Worm (Caenorhabditis elegans) whole organism, young adult: Measurements from ENCODE around the gene ZK380.2.

Experiments used
- B0019.2 ChIP-seq: fragments of 200-800 bp; sonication (Bioruptor generic); conservative IDR thresholded peaks from 2 replicates; pipeline ENCODE4 v1.3.6; 2022; ENCODE audit warnings: missing genetic modification reagents, missing genetic modification characterization, missing compliant biosample characterization
- B0261.1 ChIP-seq: sonication (generic microtip); optimal IDR thresholded peaks from 2 replicates; lab custom pipeline; 2016; ENCODE audit warnings: mild to moderate bottlenecking, missing genetic modification characterization, moderate library complexity, missing compliant biosample characterization
- C06A6.2 ChIP-seq: fragments of 200-800 bp; sonication (Bioruptor generic); conservative IDR thresholded peaks from 2 replicates; pipeline ENCODE4 v1.3.6; 2022; ENCODE audit warnings: missing genetic modification characterization, missing compliant biosample characterization
- C17E4.6 ChIP-seq: fragments of 200-800 bp; sonication (Bioruptor generic); IDR thresholded peaks from 2 replicates; pipeline ENCODE4 v1.3.6; 2022; ENCODE audit warnings: missing genetic modification reagents, missing genetic modification characterization, missing compliant biosample characterization
- F57A8.1 ChIP-seq: fragments of 200-800 bp; sonication (Bioruptor generic); optimal IDR thresholded peaks from 2 replicates; lab custom pipeline; 2018; ENCODE audit warnings: mild to moderate bottlenecking, missing genetic modification characterization, moderate library complexity, missing compliant biosample characterization
- F57C9.4 ChIP-seq: sonication (generic microtip); optimal IDR thresholded peaks from 2 replicates; lab custom pipeline; 2017; ENCODE audit warnings: mild to moderate bottlenecking, missing genetic modification characterization, missing compliant biosample characterization
- K12H6.12 ChIP-seq: fragments of 200-800 bp; sonication (Bioruptor generic); optimal IDR thresholded peaks from 2 replicates; lab custom pipeline; 2018; ENCODE audit warnings: mild to moderate bottlenecking, missing genetic modification characterization, missing compliant biosample characterization
- Y56A3A.18 ChIP-seq: fragments of 200-800 bp; sonication (Bioruptor generic); IDR thresholded peaks from 2 replicates; pipeline ENCODE4 v1.3.6; 2022; ENCODE audit warnings: missing genetic modification reagents, missing genetic modification characterization, missing compliant biosample characterization
- akir-1 ChIP-seq: fragments of 200-800 bp; sonication (Bioruptor generic); optimal IDR thresholded peaks from 2 replicates; lab custom pipeline; 2018; ENCODE audit warnings: mild to moderate bottlenecking, missing genetic modification characterization, moderate library complexity, missing compliant biosample characterization
- ama-1 ChIP-seq, 3 experiments: fragments of 150-350 bp in 1 of 3; sonication (generic microtip) in 2 of 3; optimal IDR thresholded peaks; 2 replicates each; lab custom pipeline; 2014 to 2018; ENCODE audit warnings: missing biosample characterization in 2 of 3, missing genetic modification characterization in 2 of 3, missing genetic modification reagents in 2 of 3
- ceh-100 ChIP-seq: fragments of 200-800 bp; sonication (Bioruptor generic); IDR thresholded peaks from 2 replicates; pipeline ENCODE4 v1.3.6; 2022; ENCODE audit warnings: missing genetic modification reagents, missing genetic modification characterization, missing compliant biosample characterization
- chd-7 ChIP-seq: sonication (generic microtip); optimal IDR thresholded peaks from 2 replicates; lab custom pipeline; 2016; ENCODE audit warnings: mild to moderate bottlenecking, missing genetic modification characterization, moderate library complexity, missing compliant biosample characterization
- dpl-1 ChIP-seq: fragments of 150-350 bp; optimal IDR thresholded peaks from 2 replicates; lab custom pipeline; 2014; ENCODE audit warnings: missing biosample characterization, missing genetic modification reagents, missing genetic modification characterization
- efl-1 ChIP-seq: fragments of 150-350 bp; optimal IDR thresholded peaks from 2 replicates; lab custom pipeline; 2014; ENCODE audit warnings: missing biosample characterization, missing genetic modification reagents, missing genetic modification characterization
- egrh-3 ChIP-seq: fragments of 200-800 bp; sonication (Bioruptor generic); IDR thresholded peaks from 2 replicates; pipeline ENCODE4 v1.3.6; 2022; ENCODE audit warnings: missing genetic modification reagents, missing genetic modification characterization, missing compliant biosample characterization
- fkh-3 ChIP-seq: sonication (generic microtip); optimal IDR thresholded peaks from 2 replicates; lab custom pipeline; 2016; ENCODE audit warnings: mild to moderate bottlenecking, missing genetic modification characterization, missing compliant biosample characterization
- him-1 ChIP-seq: sonication (generic microtip); optimal IDR thresholded peaks from 2 replicates; lab custom pipeline; 2016; ENCODE audit warnings: missing genotype, missing genetic modification reagents, missing genetic modification characterization, missing compliant biosample characterization
- hlh-12 ChIP-seq: sonication (generic microtip); optimal IDR thresholded peaks from 2 replicates; lab custom pipeline; 2016; ENCODE audit warnings: missing genetic modification characterization, missing compliant biosample characterization
- hmg-1.2 ChIP-seq: fragments of 200-800 bp; sonication (Bioruptor generic); IDR thresholded peaks from 2 replicates; pipeline ENCODE4 v1.3.6; 2022; ENCODE audit warnings: missing genetic modification reagents, missing genetic modification characterization, missing compliant biosample characterization
- hsf-1 ChIP-seq: fragments of 200-800 bp; sonication (Bioruptor generic); IDR thresholded peaks from 2 replicates; pipeline ENCODE4 v1.3.6; 2022; ENCODE audit warnings: missing genetic modification reagents, missing genetic modification characterization, missing compliant biosample characterization
- lag-1 ChIP-seq: fragments of 200-800 bp; sonication (Bioruptor generic); IDR thresholded peaks from 2 replicates; pipeline ENCODE4 v1.3.6; 2022; ENCODE audit warnings: missing genetic modification reagents, missing genetic modification characterization, missing compliant biosample characterization
- lin-35 ChIP-seq, 3 experiments: fragments of 150-350 bp in 2 of 3; sonication (generic microtip) in 1 of 3; optimal IDR thresholded peaks; 2 replicates each; lab custom pipeline; 2014 to 2018; ENCODE audit warnings: missing biosample characterization in 3 of 3, missing genetic modification characterization in 3 of 3, missing genetic modification reagents in 3 of 3
- lsl-1 ChIP-seq: fragments of 200-800 bp; sonication (Bioruptor generic); optimal IDR thresholded peaks from 2 replicates; lab custom pipeline; 2018; ENCODE audit warnings: mild to moderate bottlenecking, missing genetic modification characterization, moderate library complexity, missing compliant biosample characterization
- madf-10 ChIP-seq: sonication (generic microtip); optimal IDR thresholded peaks from 2 replicates; lab custom pipeline; 2016; ENCODE audit warnings: mild to moderate bottlenecking, missing genetic modification characterization, missing compliant biosample characterization
- nhr-179 ChIP-seq: sonication (generic microtip); optimal IDR thresholded peaks from 2 replicates; lab custom pipeline; 2016; ENCODE audit warnings: mild to moderate bottlenecking, missing genetic modification characterization, missing compliant biosample characterization
- rpc-1 ChIP-seq, 2 experiments: fragments of 150-350 bp in 1 of 2; sonication (generic microtip) in 1 of 2; optimal IDR thresholded peaks; 2 replicates each; lab custom pipeline; 2014 to 2018; ENCODE audit warnings: missing biosample characterization in 1 of 2, missing genetic modification characterization in 1 of 2, missing genetic modification reagents in 1 of 2, missing genotype in 1 of 2
- snpc-1.1 ChIP-seq: sonication (generic microtip); optimal IDR thresholded peaks from 2 replicates; lab custom pipeline; 2017; ENCODE audit warnings: missing genetic modification characterization, mild to moderate bottlenecking, missing compliant biosample characterization, antibody characterized with exemption, moderate library complexity, missing genotype, missing genetic modification reagents; ENCODE audit not compliant: insufficient read depth
- snpc-1.3 ChIP-seq: sonication (generic microtip); optimal IDR thresholded peaks from 2 replicates; lab custom pipeline; 2017; ENCODE audit warnings: missing genetic modification characterization, mild to moderate bottlenecking, missing compliant biosample characterization, antibody characterized with exemption, moderate library complexity, missing genotype, missing genetic modification reagents; ENCODE audit not compliant: insufficient read depth
- snpc-3.4 ChIP-seq: sonication (generic microtip); optimal IDR thresholded peaks from 2 replicates; lab custom pipeline; 2017; ENCODE audit warnings: missing genetic modification characterization, mild to moderate bottlenecking, missing compliant biosample characterization, antibody characterized with exemption, moderate library complexity, missing genotype, missing genetic modification reagents
- snpc-4 ChIP-seq, 5 experiments: fragments of 150-350 bp in 1 of 5; sonication (generic microtip) in 4 of 5; optimal IDR thresholded peaks; 2 replicates each; lab custom pipeline; 2014 to 2018; ENCODE audit warnings: missing genetic modification characterization in 5 of 5, missing biosample characterization in 3 of 5, antibody characterized with exemption in 2 of 5, mild to moderate bottlenecking in 2 of 5, missing compliant biosample characterization in 2 of 5, missing genotype in 2 of 5, moderate library complexity in 2 of 5, missing genetic modification reagents in 1 of 5
- somi-1 ChIP-seq: fragments of 200-800 bp; sonication (Bioruptor generic); optimal IDR thresholded peaks from 2 replicates; lab custom pipeline; 2018; ENCODE audit warnings: mild to moderate bottlenecking, missing genetic modification characterization, missing compliant biosample characterization
- tbp1 ChIP-seq: fragments of 200-800 bp; sonication (Bioruptor generic); optimal IDR thresholded peaks from 2 replicates; lab custom pipeline; 2018; ENCODE audit warnings: mild to moderate bottlenecking, missing genetic modification characterization, missing compliant biosample characterization
- zim-3 ChIP-seq: sonication (generic microtip); optimal IDR thresholded peaks from 2 replicates; lab custom pipeline; 2017; ENCODE audit warnings: mild to moderate bottlenecking, missing genetic modification characterization, moderate library complexity, missing compliant biosample characterization
- ztf-18 ChIP-seq: sonication (generic microtip); optimal IDR thresholded peaks from 2 replicates; lab custom pipeline; 2016; ENCODE audit warnings: missing genotype, mild to moderate bottlenecking, missing genetic modification characterization, missing compliant biosample characterization
- ztf-25 ChIP-seq: fragments of 200-800 bp; sonication (Bioruptor generic); IDR thresholded peaks from 2 replicates; pipeline ENCODE4 v1.3.6; 2022; ENCODE audit warnings: missing genetic modification reagents, missing genetic modification characterization, missing compliant biosample characterization
- ztf-28 ChIP-seq: fragments of 200-800 bp; sonication (Bioruptor generic); IDR thresholded peaks from 2 replicates; pipeline ENCODE4 v1.3.6; 2022; ENCODE audit warnings: missing genetic modification reagents, missing genetic modification characterization, missing compliant biosample characterization
- ztf-3 ChIP-seq: fragments of 200-800 bp; sonication (Bioruptor generic); optimal IDR thresholded peaks from 2 replicates; lab custom pipeline; 2018; ENCODE audit warnings: mild to moderate bottlenecking, missing genetic modification characterization, missing compliant biosample characterization

ZK380.2 gene

ce11 chrX:1643442-1644096 is 12.3 kb downstream of the ZK380.2 start:
- no peak for TF ChIP-seq hlh-12 (tag; lab: Kevin White, UChicago)
- peak; percentile 66 for TF ChIP-seq snpc-1.3 (tag; lab: Kevin White, UChicago)
- TF ChIP-seq chd-7 (tag; lab: Kevin White, UChicago): no peak
- peak; percentile 56 for TF ChIP-seq snpc-4 (GFP tag; optimal IDR thresholded peaks at IDR 0.05; lab: Kevin White, UChicago)
- TF ChIP-seq snpc-4 (tag; optimal IDR thresholded peaks at IDR 0.05; lab: Kevin White, UChicago): peak in 1 of 4 experiments; percentile 26
- TF ChIP-seq snpc-3.4: peak; percentile 56
- TF ChIP-seq somi-1 (GFP tag; lab: Kevin White, UChicago): peak; percentile 2
- peak; percentile 18 for TF ChIP-seq lsl-1 (GFP tag; lab: Kevin White, UChicago)
- TF ChIP-seq snpc-1.1 (tag; lab: Kevin White, UChicago): peak; percentile 34
- TF ChIP-seq tbp1: peak; percentile 54
- no peak for TF ChIP-seq fkh-3 (tag; lab: Kevin White, UChicago)
- no peak for TF ChIP-seq ama-1 (optimal IDR thresholded peaks at IDR 0.05; lab: Kevin White, UChicago)
- peak in 1 of 2 experiments; percentile 47 for TF ChIP-seq ama-1 (GFP tag; optimal IDR thresholded peaks at IDR 0.05; lab: Kevin White, UChicago)
- no peak for TF ChIP-seq ceh-100 (GFP tag; lab: Robert Waterston, UW)
- TF ChIP-seq lin-35 (GFP tag; optimal IDR thresholded peaks at IDR 0.05; lab: Kevin White, UChicago): peak in 1 of 3 experiments; percentile 35
- TF ChIP-seq B0261.1 (tag; lab: Kevin White, UChicago): peak; percentile 46
- TF ChIP-seq efl-1 (GFP tag; lab: Kevin White, UChicago): peak; percentile 29
- TF ChIP-seq rpc-1 (optimal IDR thresholded peaks at IDR 0.05; lab: Kevin White, UChicago): peak; percentile 75
- peak; percentile 87 for TF ChIP-seq rpc-1 (tag; optimal IDR thresholded peaks at IDR 0.05; lab: Kevin White, UChicago)
- TF ChIP-seq him-1 (tag; lab: Kevin White, UChicago): peak; percentile 91
- no peak for TF ChIP-seq hmg-1.2 (GFP tag; lab: Robert Waterston, UW)
- no peak for TF ChIP-seq akir-1
- TF ChIP-seq, all 124 proteins: peak for 13

DNA sequence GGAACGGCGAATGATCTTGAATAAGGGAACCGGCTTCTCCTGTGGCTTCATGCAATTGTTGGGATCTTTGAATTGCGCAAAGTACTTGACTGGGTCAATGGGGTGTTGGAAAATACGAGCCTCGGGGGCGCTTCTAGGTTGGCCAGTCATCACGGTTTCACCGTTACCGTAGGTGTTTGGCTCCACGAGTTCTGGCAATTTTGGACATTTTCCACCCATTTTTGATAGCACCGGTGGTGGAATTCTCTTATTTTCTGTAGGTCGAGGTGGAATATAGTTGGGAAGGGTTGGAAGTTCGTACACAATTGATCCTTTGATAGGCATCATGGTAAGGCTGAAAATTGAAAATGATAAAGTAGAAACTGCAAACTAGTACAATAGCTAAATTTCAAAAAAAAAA is 20.4 kb downstream of the ZK380.2 start, which contains the start of gene ZK380.4:
Gene ZK380.4 (minus strand): TSS at position 327 of the 400 bp plus-strand sequence.
- TF ChIP-seq ztf-3: no peak
- no peak for TF ChIP-seq K12H6.12 (tag; lab: Kevin White, UChicago)
- TF ChIP-seq rpc-1 (optimal IDR thresholded peaks at IDR 0.05; lab: Kevin White, UChicago): no peak
- no peak for TF ChIP-seq rpc-1 (tag; optimal IDR thresholded peaks at IDR 0.05; lab: Kevin White, UChicago)
- no peak for TF ChIP-seq C17E4.6 (GFP tag; lab: Robert Waterston, UW)
- TF ChIP-seq C06A6.2: no peak
- no peak for TF ChIP-seq Y56A3A.18 (GFP tag; lab: Robert Waterston, UW)
- TF ChIP-seq F57A8.1 (GFP tag; lab: Kevin White, UChicago): no peak
- TF ChIP-seq ztf-25 (GFP tag; lab: Robert Waterston, UW): no peak
- no peak for TF ChIP-seq ztf-18 (tag; lab: Kevin White, UChicago)
- TF ChIP-seq hsf-1 (GFP tag; lab: Robert Waterston, UW): no peak
- no peak for TF ChIP-seq madf-10
- TF ChIP-seq ztf-28: no peak
- TF ChIP-seq egrh-3 (GFP tag; lab: Robert Waterston, UW): no peak
- TF ChIP-seq B0019.2 (GFP tag; lab: Robert Waterston, UW): no peak
- TF ChIP-seq efl-1 (GFP tag; lab: Kevin White, UChicago): no peak
- no peak for TF ChIP-seq lag-1 (GFP tag; lab: Robert Waterston, UW)
- no peak for TF ChIP-seq zim-3 (tag; lab: Kevin White, UChicago)
- TF ChIP-seq nhr-179 (tag; lab: Kevin White, UChicago): no peak
- TF ChIP-seq dpl-1 (GFP tag; lab: Kevin White, UChicago): no peak
- no peak for TF ChIP-seq F57C9.4 (tag; lab: Kevin White, UChicago)
